Fruit fly (Drosophila melanogaster): ENCODE results near the gene Spn77Bb.

DNA sequence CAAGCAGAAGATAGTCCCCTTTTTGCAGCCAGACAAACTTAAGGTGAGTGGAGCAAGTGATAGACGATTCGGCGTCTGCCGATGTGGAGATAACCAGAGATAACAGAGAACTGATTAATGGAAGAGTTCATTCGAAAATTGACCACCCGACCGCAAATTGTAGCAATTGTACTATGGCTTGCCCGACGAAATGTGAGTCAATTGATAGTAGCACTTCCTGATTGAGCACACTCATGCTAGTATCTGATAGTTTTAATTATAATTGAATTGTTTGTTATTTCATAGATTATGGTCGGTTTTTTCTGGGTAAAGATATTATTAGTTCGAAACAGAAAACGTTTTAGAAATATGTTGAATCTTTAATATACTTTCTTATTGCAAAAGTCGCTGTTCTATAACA is 33.6 kb downstream of the Spn77Bb start:
- TF ChIP-seq dac (GFP tag; optimal IDR thresholded peaks at IDR 0.05), result no peak
- no peak for TF ChIP-seq cyc (GFP tag; optimal IDR thresholded peaks at IDR 0.05)
- no peak for TF ChIP-seq CG32006 (GFP tag; optimal IDR thresholded peaks at IDR 0.05)
- TF ChIP-seq fd85E (GFP tag; optimal IDR thresholded peaks at IDR 0.05), result no peak
- TF ChIP-seq Hr39 (GFP tag; optimal IDR thresholded peaks at IDR 0.05), result no peak
- TF ChIP-seq CG1621 (tag; optimal IDR thresholded peaks at IDR 0.05), result no peak
- TF ChIP-seq Gug (GFP tag; IDR thresholded peaks at IDR 0.05), result no peak
